Worm (Caenorhabditis elegans) whole organism, L1 larva: Measurements from ENCODE around the gene hmit-1.3.

ENCODE experiments used
- C04F5.9 ChIP-seq: sonication (generic microtip); optimal IDR thresholded peaks from 2 replicates; lab custom pipeline; 2016; ENCODE audit warnings: missing genetic modification characterization, missing compliant biosample characterization
- C16A3.4 ChIP-seq: fragments of 150-350 bp; optimal IDR thresholded peaks from 2 replicates; lab custom pipeline; 2014; ENCODE audit warnings: missing biosample characterization, missing genetic modification characterization
- efl-3 ChIP-seq: fragments of 200-800 bp; sonication (Bioruptor generic); optimal IDR thresholded peaks from 2 replicates; lab custom pipeline; 2018; ENCODE audit warnings: mild to moderate bottlenecking, missing genetic modification characterization, missing compliant biosample characterization
- egl-27 ChIP-seq, 2 experiments: fragments of 150-350 bp in 1 of 2; sonication (generic microtip); optimal IDR thresholded peaks; 3 replicates each; lab custom pipeline; 2017 to 2018; ENCODE audit warnings: missing biosample characterization in 2 of 2, missing genetic modification characterization in 2 of 2, missing genetic modification reagents in 2 of 2
- elt-2 ChIP-seq: sonication (generic microtip); optimal IDR thresholded peaks from 2 replicates; lab custom pipeline; 2016; ENCODE audit warnings: missing genetic modification characterization, mild to moderate bottlenecking, inconsistent platforms, missing compliant biosample characterization, missing genetic modification reagents
- irx-1 ChIP-seq: sonication (generic microtip); optimal IDR thresholded peaks from 2 replicates; lab custom pipeline; 2016; ENCODE audit warnings: missing genetic modification characterization, missing compliant biosample characterization
- nhr-12 ChIP-seq: sonication (generic microtip); optimal IDR thresholded peaks from 2 replicates; lab custom pipeline; 2017; ENCODE audit warnings: missing biosample characterization, missing genetic modification characterization
- nhr-237 ChIP-seq: fragments of 150-350 bp; optimal IDR thresholded peaks from 2 replicates; lab custom pipeline; 2014; ENCODE audit warnings: missing biosample characterization, missing genetic modification characterization
- nhr-76 ChIP-seq: sonication (generic microtip); optimal IDR thresholded peaks from 2 replicates; lab custom pipeline; 2017; ENCODE audit warnings: missing biosample characterization, missing genetic modification characterization
- snpc-4 ChIP-seq: fragments of 150-350 bp; optimal IDR thresholded peaks from 2 replicates; lab custom pipeline; 2014; ENCODE audit warnings: missing biosample characterization, missing genetic modification characterization
- sptf-1 ChIP-seq: fragments of 150-350 bp; optimal IDR thresholded peaks from 2 replicates; lab custom pipeline; 2014; ENCODE audit warnings: missing biosample characterization, missing genetic modification characterization

- TF ChIP-seq C16A3.4 (tag; lab: Kevin White, UChicago): no peak
- TF ChIP-seq irx-1 (tag; lab: Kevin White, UChicago): no peak
- TF ChIP-seq elt-2 (tag; lab: Kevin White, UChicago): no peak
- no peak for TF ChIP-seq nhr-237 (tag; lab: Kevin White, UChicago)
- no peak for TF ChIP-seq efl-3 (GFP tag; lab: Kevin White, UChicago)
- no peak for TF ChIP-seq sptf-1 (tag; lab: Kevin White, UChicago)
- no peak for TF ChIP-seq C04F5.9 (tag; lab: Kevin White, UChicago)
- no peak for TF ChIP-seq nhr-76
- TF ChIP-seq egl-27 (tag; optimal IDR thresholded peaks at IDR 0.05; lab: Kevin White, UChicago): no peak
- no peak for TF ChIP-seq nhr-12 (tag; lab: Kevin White, UChicago)
- TF ChIP-seq snpc-4 (tag; lab: Kevin White, UChicago): no peak
Measured at ce11 chrIII:3543071-3543470, 23.7 kb upstream of the hmit-1.3 start.
